Fruit fly (Drosophila melanogaster): Measurements from ENCODE around the gene SdhD.
A peak's percentile ranks its signal among the peaks of the same experiment; 100 is the strongest.

Gene SdhD

dm6 chr3R:23729632-23730471 lies 30.5 kb downstream of the SdhD start (continued):
- TF ChIP-seq CG8359 (GFP tag; optimal IDR thresholded peaks at IDR 0.05; ENCODE audit: borderline replicate concordance) (no peak), bbx (GFP tag; IDR thresholded peaks at IDR 0.05; ENCODE audit: partially characterized antibody) (peak; percentile 78), CG9876 (GFP tag; optimal IDR thresholded peaks at IDR 0.05) (no peak), Hmx (GFP tag; optimal IDR thresholded peaks at IDR 0.05) (no peak), Dip2 (GFP tag; IDR thresholded peaks at IDR 0.05) (no peak), CG4282 (GFP tag; optimal IDR thresholded peaks at IDR 0.05) (no peak), Dad (GFP tag; optimal IDR thresholded peaks at IDR 0.05) (no peak), CG11723 (GFP tag; optimal IDR thresholded peaks at IDR 0.05) (no peak), Blimp-1 (GFP tag; optimal IDR thresholded peaks at IDR 0.05) (no peak), eyg (GFP tag; optimal IDR thresholded peaks at IDR 0.05) (no peak), HLH3B (GFP tag; IDR thresholded peaks at IDR 0.05) (no peak), CG4424 (GFP tag; optimal IDR thresholded peaks at IDR 0.05) (no peak), gcm2 (GFP tag; optimal IDR thresholded peaks at IDR 0.05) (no peak), CG11696 (GFP tag; IDR thresholded peaks at IDR 0.05) (no peak), CG17912 (GFP tag; optimal IDR thresholded peaks at IDR 0.05) (no peak), cas (GFP tag; IDR thresholded peaks at IDR 0.05) (no peak), Xrp1 (GFP tag; IDR thresholded peaks at IDR 0.05) (peak; percentile 16; the same call in 1 of the 2 replicates), zfh1 (GFP tag; IDR thresholded peaks at IDR 0.05) (no peak), CG42726 (GFP tag; IDR thresholded peaks at IDR 0.05; ENCODE audit: partially characterized antibody) (peak; percentile 84), CG6683 (GFP tag; optimal IDR thresholded peaks at IDR 0.05) (no peak), CG9437 (GFP tag; optimal IDR thresholded peaks at IDR 0.05) (no peak), Sox102F (GFP tag; optimal IDR thresholded peaks at IDR 0.05) (no peak), CG10274 (GFP tag; optimal IDR thresholded peaks at IDR 0.05) (no peak), lbe (GFP tag; optimal IDR thresholded peaks at IDR 0.05) (no peak), CG3065 (GFP tag; optimal IDR thresholded peaks at IDR 0.05) (no peak), z (GFP tag; IDR thresholded peaks at IDR 0.05) (no peak), wdn (GFP tag; IDR thresholded peaks at IDR 0.05) (no peak), CG7745 (tag; optimal IDR thresholded peaks at IDR 0.05) (no peak), dan (GFP tag; IDR thresholded peaks at IDR 0.05) (no peak), CG6854 (GFP tag; optimal IDR thresholded peaks at IDR 0.05) (peak; percentile 42), ap (GFP tag; IDR thresholded peaks at IDR 0.05) (no peak), grn (GFP tag; optimal IDR thresholded peaks at IDR 0.05) (peak; percentile 50), CG12104 (GFP tag; optimal IDR thresholded peaks at IDR 0.05) (no peak), pita (GFP tag; optimal IDR thresholded peaks at IDR 0.05) (no peak), CG5180 (GFP tag; optimal IDR thresholded peaks at IDR 0.05) (peak; percentile 42), Kr (GFP tag; optimal IDR thresholded peaks at IDR 0.05) (no peak), lola (GFP tag; optimal IDR thresholded peaks at IDR 0.05) (no peak), Rfx (GFP tag; IDR thresholded peaks at IDR 0.05) (peak; percentile 4; the same call in 1 of the 2 replicates), fru (optimal IDR thresholded peaks at IDR 0.05) (no peak), Ravus (GFP tag; IDR thresholded peaks at IDR 0.05) (no peak), oc (tag; optimal IDR thresholded peaks at IDR 0.05) (no peak), Fer1 (GFP tag; optimal IDR thresholded peaks at IDR 0.05) (peak; percentile 26), CG11456 (GFP tag; IDR thresholded peaks at IDR 0.05) (no peak), ken (GFP tag; IDR thresholded peaks at IDR 0.05) (0 out of 3 replicates have a peak, but pooled peaks have one; percentile 40), fd3F (GFP tag; optimal IDR thresholded peaks at IDR 0.05) (no peak), ERR (GFP tag; optimal IDR thresholded peaks at IDR 0.05) (no peak), CG33213 (GFP tag; optimal IDR thresholded peaks at IDR 0.05) (no peak), CG10979 (tag; optimal IDR thresholded peaks at IDR 0.05) (no peak), Ets97D (GFP tag; optimal IDR thresholded peaks at IDR 0.05) (no peak), CG7357 (GFP tag; IDR thresholded peaks at IDR 0.05) (no peak)

All from whole organism, embryonic.